Fruit fly (Drosophila melanogaster) whole organism: ENCODE results near the gene ara.

Experiments used
- CG8478 ChIP-seq: fragments of >200 bp; optimal IDR thresholded peaks from 2 replicates; lab custom pipeline; 2018; ENCODE audit warnings: inconsistent platforms
- EcR ChIP-seq, 2 experiments: fragments of >200 bp; optimal IDR thresholded peaks; 2 replicates each; lab custom pipeline; 2017; ENCODE audit warnings: missing biosample characterization in 2 of 2, missing genetic modification characterization in 2 of 2, missing genetic modification reagents in 2 of 2
- psq ChIP-seq: fragments of >200 bp; optimal IDR thresholded peaks from 2 replicates; lab custom pipeline; 2017
- usp ChIP-seq: fragments of >200 bp; optimal IDR thresholded peaks from 2 replicates; lab custom pipeline; 2017; ENCODE audit warnings: missing biosample characterization, missing genetic modification characterization, mixed read lengths

DNA sequence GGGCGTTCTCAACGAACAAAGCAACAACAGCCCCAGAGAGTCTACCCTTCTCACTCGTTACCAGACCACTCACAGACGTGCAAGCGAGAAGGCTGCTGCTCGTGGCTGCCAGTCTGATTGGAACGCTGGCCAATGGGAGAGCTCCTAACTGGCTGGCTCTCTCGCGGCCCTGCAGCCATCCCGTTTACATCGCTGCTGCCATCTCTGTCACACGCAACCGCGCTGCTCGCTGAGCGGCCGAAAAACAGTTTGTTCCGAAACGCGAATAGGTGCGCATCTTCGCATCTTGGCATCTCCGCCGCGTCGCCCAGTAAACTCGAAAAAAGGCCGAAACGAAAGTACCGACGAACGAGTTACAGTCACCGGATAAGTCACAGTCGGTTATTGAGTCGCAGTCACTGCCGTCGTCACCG is 28.9 kb downstream of the ara start, which contains the start of gene caup:
- TF ChIP-seq usp (no peak), CG8478 (lab: Kevin White, UChicago) (peak; percentile 85), psq (lab: Kevin White, UChicago) (no peak), EcR (GFP tag; optimal IDR thresholded peaks at IDR 0.05; lab: Kevin White, UChicago) (no peak)
